ENCODE assay signal across 7 worm cellular contexts in genomic region chrIII:3979980-3980631, ce11.
A peak's percentile ranks its signal among the peaks of the same experiment; 100 is the strongest.
TF ChIP-seq lines count a peak whose summit lies in the region.

No protein-coding gene starts in this region.

TF ChIP-seq in whole organism, L1 larva, 84 proteins besides CTCF, POLR2A, EP300 and RAD21 (continues in another document):
- peak; percentile 59 for TF ChIP-seq nhr-47 (tag; optimal IDR thresholded peaks at IDR 0.05; lab: Kevin White, UChicago)
- TF ChIP-seq irx-1 (tag; optimal IDR thresholded peaks at IDR 0.05; lab: Kevin White, UChicago), result no peak
- peak; percentile 65 for TF ChIP-seq rnt-1 (tag; optimal IDR thresholded peaks at IDR 0.05; lab: Kevin White, UChicago)
- peak; percentile 75 for TF ChIP-seq nhr-20 (tag; optimal IDR thresholded peaks at IDR 0.05; lab: Kevin White, UChicago)
- no peak for TF ChIP-seq alr-1 (tag; optimal IDR thresholded peaks at IDR 0.05; lab: Kevin White, UChicago; ENCODE audit: borderline replicate concordance)
- TF ChIP-seq lin-15B (tag; optimal IDR thresholded peaks at IDR 0.05; lab: Kevin White, UChicago), result no peak
- no peak for TF ChIP-seq tlp-1 (tag; optimal IDR thresholded peaks at IDR 0.05; lab: Kevin White, UChicago)
- peak; percentile 13 for TF ChIP-seq C16A3.4 (tag; optimal IDR thresholded peaks at IDR 0.05; lab: Kevin White, UChicago)
- no peak for TF ChIP-seq ceh-63 (GFP tag; optimal IDR thresholded peaks at IDR 0.05; lab: Kevin White, UChicago)
- no peak for TF ChIP-seq hlh-4 (tag; optimal IDR thresholded peaks at IDR 0.05; lab: Kevin White, UChicago)
- no peak for TF ChIP-seq pag-3 (tag; optimal IDR thresholded peaks at IDR 0.05; lab: Kevin White, UChicago; ENCODE audit: borderline replicate concordance, insufficient read depth)
- peak; percentile 28 for TF ChIP-seq xbp-1 (tag; optimal IDR thresholded peaks at IDR 0.05; lab: Kevin White, UChicago)
- no peak for TF ChIP-seq sox-4 (tag; optimal IDR thresholded peaks at IDR 0.05; lab: Kevin White, UChicago)

TF ChIP-seq in whole organism, L2 larva, 48 proteins besides CTCF, POLR2A, EP300 and RAD21 (continues in another document):
- TF ChIP-seq crh-2 (tag; optimal IDR thresholded peaks at IDR 0.05; lab: Kevin White, UChicago) (peak; percentile 71), F13H6.1 (tag; optimal IDR thresholded peaks at IDR 0.05; lab: Kevin White, UChicago) (peak; percentile 89), C34F6.9 (tag; optimal IDR thresholded peaks at IDR 0.05; lab: Kevin White, UChicago) (peak; percentile 64), nhr-10 (tag; optimal IDR thresholded peaks at IDR 0.05; lab: Kevin White, UChicago) (no peak), ztf-4 (tag; optimal IDR thresholded peaks at IDR 0.05; lab: Kevin White, UChicago) (peak; percentile 27), unc-55 (GFP tag; optimal IDR thresholded peaks at IDR 0.05; lab: Kevin White, UChicago) (peak; percentile 69), lsy-2 (tag; optimal IDR thresholded peaks at IDR 0.05; lab: Kevin White, UChicago) (peak; percentile 33 to 48), gmeb-1 (tag; optimal IDR thresholded peaks at IDR 0.05; lab: Kevin White, UChicago) (peak; percentile 17), nhr-237 (tag; optimal IDR thresholded peaks at IDR 0.05; lab: Kevin White, UChicago) (no peak), nhr-25 (tag; optimal IDR thresholded peaks at IDR 0.05; lab: Kevin White, UChicago) (peak; percentile 62), mdl-1 (tag; optimal IDR thresholded peaks at IDR 0.05; lab: Kevin White, UChicago) (peak; percentile 25 to 45), ZK546.5 (tag; optimal IDR thresholded peaks at IDR 0.05; lab: Kevin White, UChicago) (no peak)

TF ChIP-seq in whole organism, L3 larva, 47 proteins besides CTCF, POLR2A, EP300 and RAD21 (continues in another document):
- TF ChIP-seq skn-1 (tag; optimal IDR thresholded peaks at IDR 0.05; lab: Kevin White, UChicago) (peak; percentile 16), egl-27 (tag; optimal IDR thresholded peaks at IDR 0.05; lab: Kevin White, UChicago) (no peak), mml-1 (tag; optimal IDR thresholded peaks at IDR 0.05; lab: Kevin White, UChicago) (no peak), ztf-11 (tag; optimal IDR thresholded peaks at IDR 0.05; lab: Kevin White, UChicago) (no peak), nfya-1 (tag; optimal IDR thresholded peaks at IDR 0.05; lab: Kevin White, UChicago; ENCODE audit: insufficient read depth) (peak; percentile 81), ceh-28 (tag; optimal IDR thresholded peaks at IDR 0.05; lab: Kevin White, UChicago) (peak; percentile 17), ceh-82 (tag; optimal IDR thresholded peaks at IDR 0.05; lab: Kevin White, UChicago) (no peak), ceh-9 (tag; optimal IDR thresholded peaks at IDR 0.05; lab: Kevin White, UChicago) (no peak), daf-12 (tag; optimal IDR thresholded peaks at IDR 0.05; lab: Kevin White, UChicago) (no peak), lsy-12 (tag; optimal IDR thresholded peaks at IDR 0.05; lab: Kevin White, UChicago) (peak; percentile 38), unc-62 (GFP tag; optimal IDR thresholded peaks at IDR 0.05; lab: Kevin White, UChicago) (peak; percentile 41), tbx-2 (tag; optimal IDR thresholded peaks at IDR 0.05; lab: Kevin White, UChicago) (no peak), pqm-1 (tag; optimal IDR thresholded peaks at IDR 0.05; lab: Kevin White, UChicago) (peak; percentile 26), eor-1 (tag; optimal IDR thresholded peaks at IDR 0.05; lab: Kevin White, UChicago) (no peak)

TF ChIP-seq in whole organism, L4 larva, 104 proteins besides CTCF, POLR2A, EP300 and RAD21 (continues in another document):
- TF ChIP-seq rbr-2 (tag; optimal IDR thresholded peaks at IDR 0.05; lab: Kevin White, UChicago), result peak; percentile 77
- TF ChIP-seq R02D3.7 (tag; optimal IDR thresholded peaks at IDR 0.05; lab: Kevin White, UChicago), result no peak
- peak; percentile 60 to 71 for TF ChIP-seq daf-16 (GFP tag; optimal IDR thresholded peaks at IDR 0.05; lab: Kevin White, UChicago)
- peak; percentile 95 for TF ChIP-seq daf-16 (tag; optimal IDR thresholded peaks at IDR 0.05; lab: Kevin White, UChicago)
- TF ChIP-seq nhr-237 (tag; optimal IDR thresholded peaks at IDR 0.05; lab: Kevin White, UChicago), result no peak
- peak; percentile 37; the same call in 1 of the 2 replicates for TF ChIP-seq T26A8.4 (GFP tag; IDR thresholded peaks at IDR 0.05; lab: Robert Waterston, UW)
- TF ChIP-seq hlh-30 (tag; optimal IDR thresholded peaks at IDR 0.05; lab: Kevin White, UChicago; ENCODE audit: insufficient read depth), result peak; percentile 88
- peak; percentile 90 for TF ChIP-seq hmg-1.1 (GFP tag; IDR thresholded peaks at IDR 0.05; lab: Robert Waterston, UW)
- TF ChIP-seq nhr-111 (GFP tag; optimal IDR thresholded peaks at IDR 0.05; lab: Kevin White, UChicago), result no peak
- TF ChIP-seq nhr-77 (tag; optimal IDR thresholded peaks at IDR 0.05; lab: Kevin White, UChicago), result no peak
- TF ChIP-seq dmd-8 (GFP tag; IDR thresholded peaks at IDR 0.05; lab: Robert Waterston, UW), result 0 out of 2 replicates have a peak, but pooled peaks have one; percentile 10
- peak in 1 of 2 experiments; percentile 54 for TF ChIP-seq hif-1 (tag; optimal IDR thresholded peaks at IDR 0.05; lab: Kevin White, UChicago)
- peak; percentile 84 for TF ChIP-seq mxl-3 (GFP tag; optimal IDR thresholded peaks at IDR 0.05; lab: Kevin White, UChicago)

TF ChIP-seq in whole organism, early embryonic, 17 proteins besides CTCF, POLR2A, EP300 and RAD21:
- no peak for TF ChIP-seq flt-1 (GFP tag; IDR thresholded peaks at IDR 0.05; lab: Robert Waterston, UW)
- TF ChIP-seq ets-7 (tag; optimal IDR thresholded peaks at IDR 0.05; lab: Kevin White, UChicago), result no peak
- no peak for TF ChIP-seq hmbx-1 (tag; optimal IDR thresholded peaks at IDR 0.05; lab: Kevin White, UChicago)
- TF ChIP-seq tbx-37 (GFP tag; conservative IDR thresholded peaks at IDR 0.05; lab: Robert Waterston, UW), result 0 out of 2 replicates have a peak, but pooled peaks have one; percentile 6
- TF ChIP-seq ama-1 (optimal IDR thresholded peaks at IDR 0.05; lab: Kevin White, UChicago), result no peak
TF ChIP-seq in whole organism, early embryonic: peak in this region for 1.

TF ChIP-seq in whole organism, late embryonic, 69 proteins besides CTCF, POLR2A, EP300 and RAD21:
- TF ChIP-seq tbx-2 (tag; optimal IDR thresholded peaks at IDR 0.05; lab: Kevin White, UChicago) (peak; percentile 24), nhr-11 (tag; optimal IDR thresholded peaks at IDR 0.05; lab: Kevin White, UChicago) (no peak), nfya-1 (tag; optimal IDR thresholded peaks at IDR 0.05; lab: Kevin White, UChicago) (peak; percentile 21), F13H6.1 (tag; optimal IDR thresholded peaks at IDR 0.05; lab: Kevin White, UChicago) (peak; percentile 14), ceh-18 (tag; optimal IDR thresholded peaks at IDR 0.05; lab: Kevin White, UChicago) (peak; percentile 44)

TF ChIP-seq in whole organism, young adult, 124 proteins besides CTCF, POLR2A, EP300 and RAD21 (continues in another document):
- TF ChIP-seq tbp1 (GFP tag; optimal IDR thresholded peaks at IDR 0.05; lab: Kevin White, UChicago), result peak; percentile 27
- no peak for TF ChIP-seq snpc-4 (GFP tag; optimal IDR thresholded peaks at IDR 0.05; lab: Kevin White, UChicago)
- TF ChIP-seq snpc-4 (tag; optimal IDR thresholded peaks at IDR 0.05; lab: Kevin White, UChicago), result peak in 3 of 4 experiments; percentile 13 to 31 (median 21)
- peak; percentile 15 for TF ChIP-seq ceh-27 (GFP tag; optimal IDR thresholded peaks at IDR 0.05; lab: Kevin White, UChicago)
- TF ChIP-seq atf-7 (tag; optimal IDR thresholded peaks at IDR 0.05; lab: Kevin White, UChicago), result peak; percentile 37
- TF ChIP-seq lin-35 (GFP tag; optimal IDR thresholded peaks at IDR 0.05; lab: Kevin White, UChicago), result peak in 1 of 3 experiments; percentile 48
- 0 out of 2 replicates have a peak, but pooled peaks have one; percentile 24 for TF ChIP-seq madf-6 (GFP tag; IDR thresholded peaks at IDR 0.05; lab: Robert Waterston, UW)
- no peak for TF ChIP-seq madf-3 (GFP tag; IDR thresholded peaks at IDR 0.05; lab: Robert Waterston, UW)
- TF ChIP-seq efl-1 (GFP tag; optimal IDR thresholded peaks at IDR 0.05; lab: Kevin White, UChicago), result peak; percentile 5
- no peak for TF ChIP-seq gei-17 (GFP tag; optimal IDR thresholded peaks at IDR 0.05; lab: Kevin White, UChicago)
- TF ChIP-seq unc-62 (GFP tag; optimal IDR thresholded peaks at IDR 0.05; lab: Kevin White, UChicago), result no peak
- peak; percentile 63; the same call in 1 of the 2 replicates for TF ChIP-seq nfyb-1 (GFP tag; IDR thresholded peaks at IDR 0.05; lab: Robert Waterston, UW)
- TF ChIP-seq B0336.3 (GFP tag; IDR thresholded peaks at IDR 0.05; lab: Robert Waterston, UW), result peak; percentile 54; the same call in 1 of the 2 replicates
- no peak for TF ChIP-seq attf-3 (GFP tag; conservative IDR thresholded peaks at IDR 0.05; lab: Robert Waterston, UW)
- no peak for TF ChIP-seq Y67H2A.10 (GFP tag; conservative IDR thresholded peaks at IDR 0.05; lab: Robert Waterston, UW)
- no peak for TF ChIP-seq tbx-9 (tag; optimal IDR thresholded peaks at IDR 0.05; lab: Kevin White, UChicago; ENCODE audit: borderline replicate concordance)
- TF ChIP-seq athp-1 (tag; optimal IDR thresholded peaks at IDR 0.05; lab: Kevin White, UChicago), result no peak
- TF ChIP-seq B0035.1 (tag; optimal IDR thresholded peaks at IDR 0.05; lab: Kevin White, UChicago), result no peak
- TF ChIP-seq dox-1 (GFP tag; IDR thresholded peaks at IDR 0.05; lab: Robert Waterston, UW), result peak; percentile 75
- TF ChIP-seq cebp-2 (GFP tag; IDR thresholded peaks at IDR 0.05; lab: Robert Waterston, UW), result no peak
- TF ChIP-seq egl-18 (GFP tag; IDR thresholded peaks at IDR 0.05; lab: Robert Waterston, UW), result no peak
- TF ChIP-seq lin-54 (GFP tag; optimal IDR thresholded peaks at IDR 0.05; lab: Kevin White, UChicago), result peak; percentile 37
- no peak for TF ChIP-seq mxl-1 (tag; optimal IDR thresholded peaks at IDR 0.05; lab: Kevin White, UChicago)
- no peak for TF ChIP-seq tlf-1 (GFP tag; optimal IDR thresholded peaks at IDR 0.05; lab: Kevin White, UChicago)
- no peak for TF ChIP-seq zim-3 (tag; optimal IDR thresholded peaks at IDR 0.05; lab: Kevin White, UChicago)
- 0 out of 2 replicates have a peak, but pooled peaks have one; percentile 21 for TF ChIP-seq pbrm-1 (GFP tag; IDR thresholded peaks at IDR 0.05; lab: Robert Waterston, UW)
- TF ChIP-seq C06A6.2 (GFP tag; conservative IDR thresholded peaks at IDR 0.05; lab: Robert Waterston, UW), result 0 out of 2 replicates have a peak, but pooled peaks have one; percentile 47
- no peak for TF ChIP-seq T07F8.4 (tag; optimal IDR thresholded peaks at IDR 0.05; lab: Kevin White, UChicago)
- peak; percentile 83; the same call in 1 of the 2 replicates for TF ChIP-seq hmg-1.2 (GFP tag; IDR thresholded peaks at IDR 0.05; lab: Robert Waterston, UW)
- no peak for TF ChIP-seq mel-28 (tag; optimal IDR thresholded peaks at IDR 0.05; lab: Kevin White, UChicago; ENCODE audit: borderline replicate concordance)
- no peak for TF ChIP-seq hmg-20 (GFP tag; IDR thresholded peaks at IDR 0.05; lab: Robert Waterston, UW)
- peak in 1 of 2 experiments; percentile 49 for TF ChIP-seq let-607 (tag; optimal IDR thresholded peaks at IDR 0.05; lab: Kevin White, UChicago)
- no peak for TF ChIP-seq let-526 (GFP tag; IDR thresholded peaks at IDR 0.05; lab: Robert Waterston, UW)
- TF ChIP-seq Y53F4B.3 (GFP tag; IDR thresholded peaks at IDR 0.05; lab: Robert Waterston, UW), result no peak
